Fruit fly (Drosophila melanogaster) whole organism, prepupa: Measurements from ENCODE around the gene CG15025.
A peak's percentile ranks its signal among the peaks of the same experiment; 100 is the strongest.

Experiments used
- Blimp-1 ChIP-seq: fragments of 200-800 bp; sonication (Bioruptor generic); optimal IDR thresholded peaks from 3 replicates; lab custom pipeline; 2017; ENCODE audit warnings: missing biosample characterization, missing genetic modification characterization, mild to moderate bottlenecking, moderate library complexity, missing genetic modification reagents
- CG10631 ChIP-seq: fragments of 200-800 bp; sonication (Bioruptor generic); optimal IDR thresholded peaks from 2 replicates; lab custom pipeline; 2016; ENCODE audit warnings: missing biosample characterization, missing genetic modification characterization
- CG11294 ChIP-seq: fragments of 200-800 bp; sonication (Bioruptor generic); IDR thresholded peaks from 2 replicates; pipeline ENCODE4 v1.3.6; 2022; ENCODE audit warnings: missing biosample characterization, missing genetic modification characterization
- CG11762 ChIP-seq: fragments of 200-800 bp; sonication (Bioruptor generic); optimal IDR thresholded peaks from 3 replicates; lab custom pipeline; 2016; ENCODE audit warnings: missing biosample characterization, missing genetic modification characterization; ENCODE audit not compliant: insufficient read depth
- CG15336 ChIP-seq: fragments of 200-800 bp; sonication (Bioruptor generic); IDR thresholded peaks from 2 replicates; pipeline ENCODE4 v1.3.6; 2022; ENCODE audit warnings: missing biosample characterization, missing genetic modification characterization
- CG1621 ChIP-seq: fragments of 200-800 bp; sonication (Bioruptor generic); optimal IDR thresholded peaks from 3 replicates; lab custom pipeline; 2018; ENCODE audit warnings: missing biosample characterization, mild to moderate bottlenecking, missing genetic modification characterization
- CG3032 ChIP-seq: fragments of 200-800 bp; optimal IDR thresholded peaks from 2 replicates; lab custom pipeline; 2019; ENCODE audit warnings: missing biosample characterization, mild to moderate bottlenecking, missing genetic modification characterization, moderate library complexity
- CG31627 ChIP-seq: fragments of 200-800 bp; sonication (Bioruptor generic); optimal IDR thresholded peaks from 3 replicates; lab custom pipeline; 2016; ENCODE audit warnings: missing biosample characterization, missing genetic modification characterization
- CG32006 ChIP-seq: fragments of 200-800 bp; sonication (Bioruptor generic); optimal IDR thresholded peaks from 3 replicates; lab custom pipeline; 2017; ENCODE audit warnings: missing biosample characterization, mild to moderate bottlenecking, missing genetic modification characterization
- CG3919 ChIP-seq: fragments of 200-800 bp; sonication (Bioruptor generic); optimal IDR thresholded peaks from 3 replicates; lab custom pipeline; 2016; ENCODE audit warnings: missing biosample characterization, missing genetic modification characterization
- CG4318 ChIP-seq: fragments of 200-800 bp; sonication (Bioruptor generic); optimal IDR thresholded peaks from 3 replicates; lab custom pipeline; 2017; ENCODE audit warnings: missing biosample characterization, mild to moderate bottlenecking, missing genetic modification characterization
- CG6163 ChIP-seq: fragments of 200-800 bp; sonication (Bioruptor generic); IDR thresholded peaks from 3 replicates; pipeline ENCODE4 v1.3.6; 2022; ENCODE audit warnings: missing biosample characterization, missing genetic modification characterization
- CG6792 ChIP-seq: fragments of 200-800 bp; sonication (Bioruptor generic); optimal IDR thresholded peaks from 3 replicates; lab custom pipeline; 2016; ENCODE audit warnings: missing biosample characterization, missing genetic modification characterization
- CG6808 ChIP-seq: fragments of 200-800 bp; sonication (Bioruptor generic); optimal IDR thresholded peaks from 3 replicates; lab custom pipeline; 2017; ENCODE audit warnings: missing biosample characterization, missing genetic modification characterization, mild to moderate bottlenecking, moderate library complexity, missing genetic modification reagents
- CG6854 ChIP-seq: fragments of 200-800 bp; sonication (Bioruptor generic); optimal IDR thresholded peaks from 2 replicates; lab custom pipeline; 2017; ENCODE audit warnings: missing biosample characterization, mild to moderate bottlenecking, missing genetic modification characterization
- CG7368 ChIP-seq: fragments of 200-800 bp; sonication (Bioruptor generic); optimal IDR thresholded peaks from 3 replicates; lab custom pipeline; 2016; ENCODE audit warnings: missing biosample characterization, missing genetic modification characterization
- CG8119 ChIP-seq: fragments of 200-800 bp; sonication (Bioruptor generic); IDR thresholded peaks from 3 replicates; pipeline ENCODE4 v1.3.6; 2022; ENCODE audit warnings: missing biosample characterization, missing genetic modification characterization
- CG9139 ChIP-seq: fragments of 200-800 bp; sonication (Bioruptor generic); optimal IDR thresholded peaks from 3 replicates; lab custom pipeline; 2017; ENCODE audit warnings: missing biosample characterization, mild to moderate bottlenecking, missing genetic modification characterization
- Eip75B ChIP-seq: fragments of 200-800 bp; sonication (Bioruptor generic); optimal IDR thresholded peaks from 3 replicates; lab custom pipeline; 2016; ENCODE audit warnings: missing biosample characterization, missing genetic modification characterization
- Eip93F ChIP-seq: fragments of 200-800 bp; sonication (Bioruptor generic); optimal IDR thresholded peaks from 2 replicates; lab custom pipeline; 2016; ENCODE audit warnings: missing biosample characterization, mild to moderate bottlenecking, missing genetic modification characterization
- Ets21C ChIP-seq: fragments of 200-800 bp; sonication (Bioruptor generic); optimal IDR thresholded peaks from 3 replicates; lab custom pipeline; 2016; ENCODE audit warnings: missing biosample characterization, missing genetic modification characterization
- Ets96B ChIP-seq: fragments of 200-800 bp; optimal IDR thresholded peaks from 2 replicates; lab custom pipeline; 2019; ENCODE audit warnings: missing biosample characterization, mild to moderate bottlenecking, missing genetic modification characterization, moderate library complexity
- Gug ChIP-seq: fragments of 200-800 bp; sonication (Bioruptor generic); IDR thresholded peaks from 2 replicates; pipeline ENCODE4 v1.3.6; 2022; ENCODE audit warnings: missing biosample characterization, missing genetic modification characterization
- Hr38 ChIP-seq: sonication (Bioruptor generic); optimal IDR thresholded peaks from 2 replicates; lab custom pipeline; 2016; ENCODE audit warnings: missing biosample characterization, missing genetic modification characterization
- Hr39 ChIP-seq: fragments of 200-800 bp; sonication (Bioruptor generic); optimal IDR thresholded peaks from 2 replicates; lab custom pipeline; 2016; ENCODE audit warnings: missing biosample characterization, missing genetic modification characterization
- Lpt ChIP-seq: fragments of 200-800 bp; sonication (Bioruptor generic); optimal IDR thresholded peaks from 3 replicates; lab custom pipeline; 2016; ENCODE audit warnings: missing biosample characterization, missing genetic modification characterization
- Sox102F ChIP-seq: fragments of 200-800 bp; sonication (Bioruptor generic); optimal IDR thresholded peaks from 2 replicates; lab custom pipeline; 2016; ENCODE audit warnings: missing biosample characterization, mild to moderate bottlenecking, missing genetic modification characterization
- Sox14 ChIP-seq: fragments of 200-800 bp; sonication (Bioruptor generic); optimal IDR thresholded peaks from 3 replicates; lab custom pipeline; 2016; ENCODE audit warnings: missing biosample characterization, missing genetic modification characterization
- Sox15 ChIP-seq: fragments of 200-800 bp; sonication (Bioruptor generic); optimal IDR thresholded peaks from 3 replicates; lab custom pipeline; 2016; ENCODE audit warnings: missing biosample characterization, missing genetic modification characterization
- achi ChIP-seq: fragments of 200-800 bp; sonication (Bioruptor generic); optimal IDR thresholded peaks from 3 replicates; lab custom pipeline; 2016; ENCODE audit warnings: missing biosample characterization, missing genetic modification characterization
- acj6 ChIP-seq: fragments of 200-800 bp; sonication (Bioruptor generic); optimal IDR thresholded peaks from 3 replicates; lab custom pipeline; 2016; ENCODE audit warnings: missing biosample characterization, missing genetic modification characterization
- dsx ChIP-seq: fragments of 200-800 bp; optimal IDR thresholded peaks from 3 replicates; lab custom pipeline; 2019; ENCODE audit warnings: missing biosample characterization, mild to moderate bottlenecking, missing genetic modification characterization, moderate library complexity; ENCODE audit not compliant: poor library complexity, severe bottlenecking
- esn ChIP-seq: fragments of 200-800 bp; sonication (Bioruptor generic); optimal IDR thresholded peaks from 2 replicates; lab custom pipeline; 2016; ENCODE audit warnings: missing biosample characterization, mild to moderate bottlenecking, missing genetic modification characterization, moderate library complexity
- fkh ChIP-seq: fragments of 200-800 bp; sonication (Bioruptor generic); optimal IDR thresholded peaks from 3 replicates; lab custom pipeline; 2017; ENCODE audit warnings: missing biosample characterization, mild to moderate bottlenecking, missing genetic modification characterization, moderate library complexity
- lz ChIP-seq: fragments of 200-800 bp; sonication (Bioruptor generic); optimal IDR thresholded peaks from 3 replicates; lab custom pipeline; 2016; ENCODE audit warnings: missing biosample characterization, missing genetic modification characterization
- net ChIP-seq: fragments of 200-800 bp; sonication (Bioruptor generic); optimal IDR thresholded peaks from 3 replicates; lab custom pipeline; 2016; ENCODE audit warnings: missing biosample characterization, missing genetic modification characterization
- pdm3 ChIP-seq: fragments of 200-800 bp; sonication (Bioruptor generic); optimal IDR thresholded peaks from 3 replicates; lab custom pipeline; 2016; ENCODE audit warnings: missing biosample characterization, missing genetic modification characterization
- salr ChIP-seq, 2 experiments: fragments of 200-800 bp; sonication (Bioruptor generic); optimal IDR thresholded peaks; 3 replicates each; lab custom pipeline; 2016 to 2018; ENCODE audit warnings: missing biosample characterization in 2 of 2, missing genetic modification characterization in 2 of 2, mild to moderate bottlenecking in 1 of 2
- spab ChIP-seq: fragments of 200-800 bp; sonication (Bioruptor generic); optimal IDR thresholded peaks from 2 replicates; lab custom pipeline; 2017; ENCODE audit warnings: missing biosample characterization, mild to moderate bottlenecking, missing genetic modification characterization, missing genetic modification reagents
- ss ChIP-seq, 2 experiments: fragments of 200-800 bp; sonication (Bioruptor generic); optimal IDR thresholded peaks; 2 replicates in 1 of 2; 3 replicates in 1 of 2; lab custom pipeline; 2017 to 2018; ENCODE audit warnings: mild to moderate bottlenecking in 2 of 2, missing biosample characterization in 2 of 2, missing genetic modification characterization in 2 of 2, moderate library complexity in 1 of 2
- svp ChIP-seq: fragments of 200-800 bp; sonication (Bioruptor generic); peaks from one replicate; lab custom pipeline; 2016; ENCODE audit warnings: missing biosample characterization, missing genetic modification characterization
- topi ChIP-seq: fragments of 200-800 bp; sonication (Bioruptor generic); optimal IDR thresholded peaks from 3 replicates; lab custom pipeline; 2016; ENCODE audit warnings: missing biosample characterization, missing genetic modification characterization
- vri ChIP-seq: fragments of 200-800 bp; sonication (Bioruptor generic); optimal IDR thresholded peaks from 3 replicates; lab custom pipeline; 2016; ENCODE audit warnings: missing biosample characterization, mild to moderate bottlenecking, missing genetic modification characterization

Gene CG15025

DNA sequence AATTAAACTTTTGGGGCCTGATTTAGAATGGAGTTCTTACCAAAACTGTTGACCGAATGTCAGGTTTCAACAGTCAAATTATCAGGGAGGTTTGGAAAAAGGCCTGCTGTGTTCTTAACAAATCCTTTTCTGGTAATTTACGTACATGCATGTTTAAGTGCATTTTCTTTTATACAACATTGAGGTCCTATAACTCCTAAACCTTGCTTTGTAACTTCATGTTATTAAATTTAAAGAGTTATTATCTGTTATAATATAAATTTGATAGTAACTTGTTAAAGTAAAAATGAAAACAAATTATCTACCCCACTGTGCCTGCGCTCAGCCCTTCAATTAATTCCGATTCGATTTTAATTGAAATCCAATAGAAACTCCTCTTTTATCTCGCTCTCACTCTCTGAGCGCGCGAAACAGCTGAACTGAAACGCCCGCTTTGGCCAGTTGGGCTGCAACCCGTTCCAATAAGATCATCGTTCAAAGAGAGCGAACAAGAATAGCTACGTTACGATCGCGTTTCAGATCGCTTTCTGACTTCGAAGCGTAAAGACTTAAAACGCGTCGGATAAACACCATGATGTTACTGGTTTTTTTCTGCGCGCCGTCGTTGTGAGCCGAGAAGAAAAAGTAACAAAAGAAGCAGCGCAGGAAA is 27.8 kb downstream of the CG15025 start, which contains the start of gene Scsalpha2 (continued):
- TF ChIP-seq CG6808 (GFP tag; lab: Kevin White, UChicago) (no peak), Gug (GFP tag; lab: Robert Waterston, UW) (no peak), Sox15 (GFP tag; lab: Kevin White, UChicago) (no peak), topi (GFP tag; lab: Kevin White, UChicago) (no peak), Sox14 (GFP tag; lab: Kevin White, UChicago) (no peak), Hr39 (GFP tag; lab: Kevin White, UChicago) (no peak), ss (GFP tag; optimal IDR thresholded peaks at IDR 0.05; lab: Kevin White, UChicago) (peak; percentile 11 to 25), spab (peak; percentile 1), svp (GFP tag; lab: Kevin White, UChicago) (peak; percentile 54), CG3919 (GFP tag; lab: Kevin White, UChicago) (no peak), CG8119 (GFP tag; lab: Robert Waterston, UW) (no peak; the same call in 2 of the 3 replicates), achi (GFP tag; lab: Kevin White, UChicago) (no peak), Eip93F (GFP tag; lab: Kevin White, UChicago) (no peak), CG6792 (GFP tag; lab: Kevin White, UChicago) (no peak), lz (no peak), CG6163 (no peak), fkh (GFP tag; lab: Kevin White, UChicago) (peak; percentile 15), Lpt (GFP tag; lab: Kevin White, UChicago) (no peak), Sox102F (GFP tag; lab: Kevin White, UChicago) (peak; percentile 42), Ets96B (tag; lab: Kevin White, UChicago) (no peak), CG7368 (GFP tag; lab: Kevin White, UChicago) (no peak), CG1621 (tag; lab: Kevin White, UChicago) (no peak)

DNA sequence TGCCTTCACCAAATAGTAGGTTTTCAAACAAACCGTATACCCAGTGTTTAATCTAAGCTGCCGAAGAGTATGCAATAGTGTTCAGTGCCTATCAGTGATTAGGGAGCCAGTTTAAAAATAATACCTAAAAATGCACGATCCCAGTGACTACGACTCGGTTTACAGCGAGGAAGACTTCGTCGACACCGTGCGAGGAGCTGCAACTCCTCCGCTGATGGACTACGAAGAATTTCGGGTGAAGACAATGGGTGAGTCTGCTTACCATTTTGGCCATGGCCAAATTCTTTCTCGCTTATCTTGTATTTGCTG is 29.7 kb downstream of the CG15025 start:
- TF ChIP-seq ss (GFP tag; optimal IDR thresholded peaks at IDR 0.05; lab: Kevin White, UChicago) (no peak), esn (GFP tag; lab: Kevin White, UChicago) (no peak), salr (GFP tag; optimal IDR thresholded peaks at IDR 0.05; lab: Kevin White, UChicago) (no peak), CG11294 (no peak)

DNA sequence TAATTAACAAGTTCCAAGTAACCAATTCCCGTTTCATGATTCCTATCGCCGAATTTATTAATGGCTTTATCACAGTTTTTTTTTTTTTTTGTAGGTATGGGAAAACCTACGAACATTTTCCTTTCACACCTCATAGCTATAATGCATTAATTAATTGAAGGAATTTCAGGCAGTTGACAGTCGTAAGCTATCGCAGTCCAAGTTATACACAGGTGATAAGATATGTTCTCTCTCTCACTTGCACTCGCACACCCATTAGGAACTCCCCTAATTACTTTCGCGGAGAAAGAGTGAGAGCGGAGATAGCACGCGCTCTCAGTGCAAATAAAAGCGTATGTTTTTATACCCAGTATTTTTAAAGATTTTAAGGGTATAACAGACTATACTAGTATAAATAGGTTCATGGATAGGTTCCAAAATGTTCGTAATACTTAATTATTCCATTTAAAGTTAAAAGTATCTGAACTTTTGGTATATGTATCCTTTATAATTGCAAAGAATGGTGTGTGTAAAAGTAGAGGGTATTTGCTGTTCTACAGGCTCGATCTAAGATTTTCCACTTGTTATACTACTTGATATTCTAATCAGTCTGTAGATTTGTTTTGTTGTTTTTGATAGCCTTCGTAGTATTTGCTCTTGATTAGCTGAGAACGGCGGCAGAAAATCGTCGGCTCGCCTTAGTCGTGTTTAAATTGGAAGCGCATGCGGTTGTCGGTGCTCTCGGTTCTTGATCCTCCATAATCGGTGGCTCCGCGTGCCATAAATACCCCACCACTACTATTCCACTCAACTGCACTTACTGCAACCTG is 30.3 kb downstream of the CG15025 start, which contains the start of gene Dys:
TSS of gene Dys (plus strand) at position 677 of the 809 bp plus-strand sequence.
- TF ChIP-seq Eip75B (peak; percentile 46), Gug (GFP tag; lab: Robert Waterston, UW) (peak; percentile 58; the same call in 1 of the 2 replicates), salr (GFP tag; optimal IDR thresholded peaks at IDR 0.05; lab: Kevin White, UChicago) (no peak), net (GFP tag; lab: Kevin White, UChicago) (no peak), acj6 (GFP tag; lab: Kevin White, UChicago) (peak; percentile 27), spab (no peak), CG11294 (peak; percentile 39; the same call in 1 of the 2 replicates), fkh (GFP tag; lab: Kevin White, UChicago) (peak; percentile 97), svp (GFP tag; lab: Kevin White, UChicago) (peak; percentile 78), CG10631 (peak; percentile 1), CG6854 (GFP tag; lab: Kevin White, UChicago) (no peak), Ets21C (GFP tag; lab: Kevin White, UChicago) (peak; percentile 35), CG4318 (GFP tag; lab: Kevin White, UChicago) (peak; percentile 7), Hr38 (GFP tag; lab: Kevin White, UChicago) (no peak), CG31627 (GFP tag; lab: Kevin White, UChicago) (peak; percentile 72), CG32006 (GFP tag; lab: Kevin White, UChicago) (peak; percentile 57), Sox102F (GFP tag; lab: Kevin White, UChicago) (peak; percentile 3), CG11762 (GFP tag; lab: Kevin White, UChicago) (no peak), CG6163 (no peak), Blimp-1 (GFP tag; lab: Kevin White, UChicago) (no peak), CG15336 (GFP tag; lab: Robert Waterston, UW) (no peak; the same call in 1 of the 2 replicates), CG7368 (GFP tag; lab: Kevin White, UChicago) (no peak), CG9139 (GFP tag; lab: Kevin White, UChicago) (no peak), vri (GFP tag; lab: Kevin White, UChicago) (peak; percentile 78), topi (GFP tag; lab: Kevin White, UChicago) (peak; percentile 44), dsx (no peak), CG3032 (tag; lab: Kevin White, UChicago) (no peak), pdm3 (GFP tag; lab: Kevin White, UChicago) (peak; percentile 41), Sox14 (GFP tag; lab: Kevin White, UChicago) (peak; percentile 38), CG6808 (GFP tag; lab: Kevin White, UChicago) (no peak)
